Fruit fly (Drosophila melanogaster) whole organism, embryonic: Measurements from ENCODE around the gene sdk.

Experiments used
- ATbp ChIP-seq: fragments of 200-800 bp; sonication (Bioruptor generic); optimal IDR thresholded peaks from 2 replicates; lab custom pipeline; 2017; ENCODE audit warnings: missing biosample characterization, mild to moderate bottlenecking, missing genetic modification characterization, missing genetic modification reagents
- Asciz ChIP-seq: fragments of 200-800 bp; sonication (Bioruptor generic); optimal IDR thresholded peaks from 2 replicates; lab custom pipeline; 2017; ENCODE audit warnings: missing biosample characterization, mild to moderate bottlenecking, missing genetic modification characterization, missing genetic modification reagents
- Awh ChIP-seq: fragments of 200-800 bp; sonication (Bioruptor generic); IDR thresholded peaks from 2 replicates; pipeline ENCODE4, ENCODE4 v1.3.6; 2022; ENCODE audit warnings: missing biosample characterization, missing genetic modification characterization
- Bgb ChIP-seq: fragments of 200-800 bp; sonication (Bioruptor generic); IDR thresholded peaks from 2 replicates; pipeline ENCODE4 v1.3.6; 2022; ENCODE audit warnings: missing biosample characterization, missing genetic modification characterization; ENCODE audit not compliant: partially characterized antibody
- Blimp-1 ChIP-seq: fragments of 200-800 bp; sonication (Bioruptor generic); optimal IDR thresholded peaks from 3 replicates; lab custom pipeline; 2018; ENCODE audit warnings: missing biosample characterization, missing genetic modification characterization, mild to moderate bottlenecking, moderate library complexity, missing genetic modification reagents
- CG11398 ChIP-seq: fragments of 200-800 bp; sonication (Bioruptor generic); optimal IDR thresholded peaks from 2 replicates; lab custom pipeline; 2016; ENCODE audit warnings: missing biosample characterization, missing genetic modification characterization
- CG11696 ChIP-seq: fragments of 200-800 bp; sonication (Bioruptor generic); IDR thresholded peaks from 2 replicates; pipeline ENCODE4 v1.3.6; 2022; ENCODE audit warnings: missing biosample characterization, missing genetic modification characterization
- CG11723 ChIP-seq: fragments of 200-800 bp; sonication (Bioruptor generic); optimal IDR thresholded peaks from 2 replicates; lab custom pipeline; 2017; ENCODE audit warnings: missing biosample characterization, mild to moderate bottlenecking, missing genetic modification characterization
- CG12071 ChIP-seq: fragments of 200-800 bp; sonication (Bioruptor generic); optimal IDR thresholded peaks from 3 replicates; lab custom pipeline; 2018; ENCODE audit warnings: missing biosample characterization, mild to moderate bottlenecking, missing genetic modification characterization
- CG15601 ChIP-seq: fragments of 200-800 bp; sonication (Bioruptor generic); optimal IDR thresholded peaks from 3 replicates; lab custom pipeline; 2019; ENCODE audit warnings: missing biosample characterization, mild to moderate bottlenecking, missing genetic modification characterization, moderate library complexity
- CG1603 ChIP-seq: fragments of 200-800 bp; sonication (Bioruptor generic); optimal IDR thresholded peaks from 2 replicates; lab custom pipeline; 2019; ENCODE audit warnings: missing biosample characterization, mild to moderate bottlenecking, missing genetic modification characterization, moderate library complexity
- CG17359 ChIP-seq: fragments of 200-800 bp; sonication (Bioruptor generic); optimal IDR thresholded peaks from 3 replicates; lab custom pipeline; 2018; ENCODE audit warnings: missing biosample characterization, mild to moderate bottlenecking, missing genetic modification characterization, moderate library complexity
- CG18262 ChIP-seq: fragments of 200-800 bp; optimal IDR thresholded peaks from 3 replicates; lab custom pipeline; 2019; ENCODE audit warnings: missing biosample characterization, mild to moderate bottlenecking, missing genetic modification characterization, moderate library complexity
- CG2678 ChIP-seq: fragments of 200-800 bp; sonication (Bioruptor generic); optimal IDR thresholded peaks from 3 replicates; lab custom pipeline; 2019; ENCODE audit warnings: missing biosample characterization, mild to moderate bottlenecking, missing genetic modification characterization, moderate library complexity
- CG31388 ChIP-seq: fragments of 200-800 bp; sonication (Bioruptor generic); optimal IDR thresholded peaks from 2 replicates; lab custom pipeline; 2016; ENCODE audit warnings: missing biosample characterization, missing genetic modification characterization
- CG4328 ChIP-seq: fragments of 200-800 bp; sonication (Bioruptor generic); optimal IDR thresholded peaks from 3 replicates; lab custom pipeline; 2017; ENCODE audit warnings: missing biosample characterization, missing genetic modification reagents, missing genetic modification characterization
- CG7987 ChIP-seq: fragments of 200-800 bp; sonication (Bioruptor generic); optimal IDR thresholded peaks from 2 replicates; lab custom pipeline; 2018; ENCODE audit warnings: missing biosample characterization, mild to moderate bottlenecking, missing genetic modification characterization, moderate library complexity
- CG8359 ChIP-seq: fragments of 200-800 bp; sonication (Bioruptor generic); optimal IDR thresholded peaks from 2 replicates; lab custom pipeline; 2017; ENCODE audit warnings: missing biosample characterization, mild to moderate bottlenecking, missing genetic modification characterization, borderline replicate concordance
- CG8924 ChIP-seq: fragments of 200-800 bp; optimal IDR thresholded peaks from 3 replicates; lab custom pipeline; 2019; ENCODE audit warnings: missing biosample characterization, mild to moderate bottlenecking, missing genetic modification characterization, moderate library complexity
- Dbx ChIP-seq: fragments of 200-800 bp; sonication (Bioruptor generic); IDR thresholded peaks from 3 replicates; pipeline ENCODE4 v1.3.6; 2022; ENCODE audit warnings: missing biosample characterization, missing genetic modification characterization
- E2f2 ChIP-seq: fragments of 200-800 bp; sonication (Bioruptor generic); IDR thresholded peaks from 2 replicates; pipeline ENCODE4 v1.3.6; 2022; ENCODE audit warnings: missing biosample characterization, missing genetic modification characterization
- HLHmδ ChIP-seq: fragments of 200-800 bp; sonication (Bioruptor generic); optimal IDR thresholded peaks from 2 replicates; lab custom pipeline; 2018; ENCODE audit warnings: missing biosample characterization, mild to moderate bottlenecking, missing genetic modification characterization, moderate library complexity
- Mad ChIP-seq: fragments of 200-800 bp; sonication (Bioruptor generic); optimal IDR thresholded peaks from 2 replicates; lab custom pipeline; 2016; ENCODE audit warnings: missing biosample characterization, missing genetic modification characterization
- Meics ChIP-seq: fragments of 200-800 bp; sonication (Bioruptor generic); optimal IDR thresholded peaks from 2 replicates; lab custom pipeline; 2017; ENCODE audit warnings: missing biosample characterization, mild to moderate bottlenecking, missing genetic modification characterization
- Sox100B ChIP-seq: fragments of 200-800 bp; sonication (Bioruptor generic); optimal IDR thresholded peaks from 3 replicates; lab custom pipeline; 2018; ENCODE audit warnings: missing biosample characterization, mild to moderate bottlenecking, missing genetic modification characterization
- Sox102F ChIP-seq: fragments of 200-800 bp; sonication (Bioruptor generic); optimal IDR thresholded peaks from 2 replicates; lab custom pipeline; 2018; ENCODE audit warnings: missing biosample characterization, mild to moderate bottlenecking, missing genetic modification characterization, moderate library complexity
- bab2 ChIP-seq: fragments of 200-800 bp; sonication (Bioruptor generic); optimal IDR thresholded peaks from 2 replicates; lab custom pipeline; 2016; ENCODE audit warnings: missing biosample characterization, missing genetic modification characterization
- cad ChIP-seq: fragments of >200 bp; optimal IDR thresholded peaks from 2 replicates; lab custom pipeline; 2017; ENCODE audit warnings: missing biosample characterization, missing genetic modification characterization
- chif ChIP-seq, 2 experiments: fragments of 200-800 bp; sonication (Bioruptor generic); optimal IDR thresholded peaks; 3 replicates each; lab custom pipeline; 2016; ENCODE audit warnings: missing biosample characterization in 2 of 2, missing genetic modification characterization in 2 of 2
- ci ChIP-seq: fragments of 200-800 bp; sonication (Bioruptor generic); IDR thresholded peaks from 3 replicates; pipeline ENCODE4 v1.3.6; 2022; ENCODE audit warnings: missing biosample characterization, missing genetic modification characterization
- dmrt99B ChIP-seq: fragments of 200-800 bp; sonication (Bioruptor generic); optimal IDR thresholded peaks from 2 replicates; lab custom pipeline; 2018; ENCODE audit warnings: missing biosample characterization, mild to moderate bottlenecking, missing genetic modification characterization, moderate library complexity
- fd64A ChIP-seq: fragments of 200-800 bp; sonication (Bioruptor generic); optimal IDR thresholded peaks from 3 replicates; lab custom pipeline; 2018; ENCODE audit warnings: missing biosample characterization, mild to moderate bottlenecking, missing genetic modification characterization
- gt ChIP-seq: fragments of 200-800 bp; sonication (Bioruptor generic); IDR thresholded peaks from 2 replicates; pipeline ENCODE4 v1.3.6; 2022; ENCODE audit warnings: missing biosample characterization, missing genetic modification characterization
- inv ChIP-seq: fragments of 200-800 bp; sonication (Bioruptor generic); IDR thresholded peaks from 2 replicates; pipeline ENCODE4 v1.3.6; 2022; ENCODE audit warnings: missing biosample characterization, missing genetic modification characterization; ENCODE audit not compliant: partially characterized antibody
- nau ChIP-seq: fragments of 200-800 bp; sonication (Bioruptor generic); optimal IDR thresholded peaks from 3 replicates; lab custom pipeline; 2017; ENCODE audit warnings: missing biosample characterization, mild to moderate bottlenecking, missing genetic modification characterization, missing genetic modification reagents
- pan ChIP-seq, 4 experiments: fragments of >200 bp in 3 of 4; fragments of 200-800 bp in 1 of 4; sonication (Bioruptor generic) in 1 of 4; optimal IDR thresholded peaks in 3 of 4; IDR thresholded peaks in 1 of 4; 2 replicates each; pipeline versions ENCODE4 v1.3.6 to Lab custom; 2017 to 2022; ENCODE audit warnings: missing biosample characterization in 2 of 4, missing genetic modification characterization in 2 of 4, mixed read lengths in 1 of 4
- pfk ChIP-seq: fragments of 200-800 bp; sonication (Bioruptor generic); optimal IDR thresholded peaks from 2 replicates; lab custom pipeline; 2018; ENCODE audit warnings: missing biosample characterization, mild to moderate bottlenecking, missing genetic modification characterization, moderate library complexity
- sd ChIP-seq: fragments of 200-800 bp; sonication (Bioruptor generic); optimal IDR thresholded peaks from 3 replicates; lab custom pipeline; 2018; ENCODE audit warnings: missing biosample characterization, mild to moderate bottlenecking, missing genetic modification characterization, moderate library complexity
- sens ChIP-seq: fragments of 200-800 bp; sonication (Bioruptor generic); peaks from one replicate; lab custom pipeline; 2016; ENCODE audit warnings: missing biosample characterization, missing genetic modification characterization
- sens-2 ChIP-seq: fragments of 200-800 bp; sonication (Bioruptor generic); IDR thresholded peaks from 2 replicates; pipeline ENCODE4 v1.3.6; 2022; ENCODE audit warnings: missing biosample characterization, missing genetic modification characterization
- shn ChIP-seq: fragments of 200-800 bp; sonication (Bioruptor generic); optimal IDR thresholded peaks from 3 replicates; lab custom pipeline; 2016; ENCODE audit warnings: missing biosample characterization, missing genetic modification characterization
- so ChIP-seq: fragments of 200-800 bp; sonication (Bioruptor generic); IDR thresholded peaks from 3 replicates; pipeline ENCODE4 v1.3.6; 2022; ENCODE audit warnings: missing biosample characterization, missing genetic modification characterization
- sob ChIP-seq: fragments of 200-800 bp; sonication (Bioruptor generic); IDR thresholded peaks from 2 replicates; pipeline ENCODE4 v1.3.6; 2022; ENCODE audit warnings: missing biosample characterization, missing genetic modification characterization
- twi ChIP-seq: fragments of 200-800 bp; optimal IDR thresholded peaks from 2 replicates; lab custom pipeline; 2019; ENCODE audit warnings: missing biosample characterization, mild to moderate bottlenecking, missing genetic modification characterization, moderate library complexity
- wek ChIP-seq: fragments of 200-800 bp; sonication (Bioruptor generic); optimal IDR thresholded peaks from 3 replicates; lab custom pipeline; 2018; ENCODE audit warnings: missing biosample characterization, mild to moderate bottlenecking, missing genetic modification characterization, moderate library complexity

sdk gene

dm6 chrX:771431-772064 lies 84.9 kb downstream of the sdk start (continued):
- TF ChIP-seq Bgb (GFP tag; lab: Robert Waterston, UW) (no peak), CG8359 (GFP tag; lab: Kevin White, UChicago) (no peak), inv (GFP tag; lab: Robert Waterston, UW) (no peak)
- TF ChIP-seq, all 482 proteins: peak for 135

dm6 chrX:772305-772986 lies 85.8 kb downstream of the sdk start:
- TF ChIP-seq CG31388 (GFP tag; lab: Kevin White, UChicago) (no peak), Blimp-1 (peak; percentile 52), sens (GFP tag; lab: Kevin White, UChicago) (peak; percentile 76), CG11723 (GFP tag; lab: Kevin White, UChicago) (no peak), CG18262 (tag; lab: Kevin White, UChicago) (no peak), sob (0 out of 2 replicates have a peak, but pooled peaks have one; percentile 21), E2f2 (GFP tag; lab: Robert Waterston, UW) (0 out of 2 replicates have a peak, but pooled peaks have one; percentile 16), chif (GFP tag; optimal IDR thresholded peaks at IDR 0.05; lab: Kevin White, UChicago) (peak in 1 of 2 experiments; percentile 17), Meics (peak; percentile 13), nau (peak; percentile 25), Asciz (GFP tag; lab: Kevin White, UChicago) (peak; percentile 31), Mad (GFP tag; lab: Kevin White, UChicago) (no peak), CG15601 (tag; lab: Kevin White, UChicago) (peak; percentile 44), CG11696 (no peak), shn (GFP tag; lab: Kevin White, UChicago) (no peak), pfk (GFP tag; lab: Kevin White, UChicago) (no peak), CG7987 (GFP tag; lab: Kevin White, UChicago) (peak; percentile 21), fd64A (GFP tag; lab: Kevin White, UChicago) (peak; percentile 11), CG8924 (tag; lab: Kevin White, UChicago) (no peak), CG2678 (tag; lab: Kevin White, UChicago) (peak; percentile 40), ci (GFP tag; lab: Robert Waterston, UW) (0 out of 3 replicates have a peak, but pooled peaks have one; percentile 35), gt (GFP tag; lab: Robert Waterston, UW) (no peak), Sox102F (GFP tag; lab: Kevin White, UChicago) (peak; percentile 6), ATbp (peak; percentile 55), Dbx (0 out of 3 replicates have a peak, but pooled peaks have one; percentile 46), CG17359 (tag; lab: Kevin White, UChicago) (peak; percentile 40), CG12071 (GFP tag; lab: Kevin White, UChicago) (peak; percentile 23), so (GFP tag; lab: Robert Waterston, UW) (0 out of 3 replicates have a peak, but pooled peaks have one; percentile 18), HLHmδ (GFP tag; lab: Kevin White, UChicago) (no peak), sens-2 (GFP tag; lab: Robert Waterston, UW) (no peak), dmrt99B (tag; lab: Kevin White, UChicago) (peak; percentile 1), twi (tag; lab: Kevin White, UChicago) (peak; percentile 72), bab2 (GFP tag; lab: Kevin White, UChicago) (peak; percentile 3), Sox100B (GFP tag; lab: Kevin White, UChicago) (peak; percentile 40), pan (optimal IDR thresholded peaks at IDR 0.05; lab: Kevin White, UChicago) (no peak), pan (GFP tag; optimal IDR thresholded peaks at IDR 0.05 in 1 of 2, IDR thresholded peaks at IDR 0.05 in 1 of 2) (peak in 1 of 2 experiments; percentile 5), CG11398 (peak; percentile 8), CG4328 (GFP tag; lab: Kevin White, UChicago) (peak; percentile 4), cad (no peak), CG1603 (tag; lab: Kevin White, UChicago) (no peak), wek (GFP tag; lab: Kevin White, UChicago) (peak; percentile 7), Awh (GFP tag; lab: Robert Waterston, UW) (peak; percentile 53; the same call in 1 of the 2 replicates), sd (peak; percentile 31)
